Fruit fly (Drosophila melanogaster): Measurements from ENCODE around the gene CG9953.

CG9953 gene

dm6 chr3L:6955254-6956229 lies 13.9 kb upstream of the CG9953 start, which contains the start of the genes CG10077 and CG9948 (continued):
- TF ChIP-seq CG7928 (GFP tag; optimal IDR thresholded peaks at IDR 0.05), result peak; percentile 37
- TF ChIP-seq C15 (GFP tag; IDR thresholded peaks at IDR 0.05), result peak; percentile 61; the same call in 1 of the 3 replicates
- peak; percentile 52; the same call in 1 of the 3 replicates for TF ChIP-seq CG6175 (GFP tag; IDR thresholded peaks at IDR 0.05)
- TF ChIP-seq CG7786 (GFP tag; optimal IDR thresholded peaks at IDR 0.05), result peak; percentile 6
- peak; percentile 59 for TF ChIP-seq Camta (GFP tag; optimal IDR thresholded peaks at IDR 0.05)
- peak; percentile 40 for TF ChIP-seq shn (GFP tag; optimal IDR thresholded peaks at IDR 0.05)
- peak; percentile 39 for TF ChIP-seq CG1647 (GFP tag; optimal IDR thresholded peaks at IDR 0.05)
- TF ChIP-seq bcd (GFP tag; optimal IDR thresholded peaks at IDR 0.05), result peak; percentile 85
- TF ChIP-seq trh (GFP tag; optimal IDR thresholded peaks at IDR 0.05), result peak; percentile 67
- TF ChIP-seq ci (GFP tag; IDR thresholded peaks at IDR 0.05), result peak; percentile 96
- TF ChIP-seq Lim3 (GFP tag; IDR thresholded peaks at IDR 0.05), result peak; percentile 55
- peak; percentile 85 for TF ChIP-seq CG18619 (GFP tag; optimal IDR thresholded peaks at IDR 0.05)
- TF ChIP-seq org-1 (GFP tag; optimal IDR thresholded peaks at IDR 0.05), result peak; percentile 79
- peak; percentile 80 for TF ChIP-seq CG6854 (GFP tag; optimal IDR thresholded peaks at IDR 0.05)
- peak; percentile 49; the same call in 1 of the 2 replicates for TF ChIP-seq CG42726 (GFP tag; IDR thresholded peaks at IDR 0.05; ENCODE audit: partially characterized antibody)
- no peak for TF ChIP-seq emc (GFP tag; optimal IDR thresholded peaks at IDR 0.05)
- TF ChIP-seq Spps (tag; optimal IDR thresholded peaks at IDR 0.05), result peak; percentile 78
- peak; percentile 82 for TF ChIP-seq CG1024 (GFP tag; IDR thresholded peaks at IDR 0.05)
- TF ChIP-seq sisA (GFP tag; IDR thresholded peaks at IDR 0.05), result peak; percentile 93
- peak; percentile 88 for TF ChIP-seq E2f1 (GFP tag; IDR thresholded peaks at IDR 0.05)
- peak; percentile 86 for TF ChIP-seq CG12299 (tag; optimal IDR thresholded peaks at IDR 0.05)
- TF ChIP-seq CG9797 (GFP tag; optimal IDR thresholded peaks at IDR 0.05), result peak; percentile 45
- TF ChIP-seq CG8359 (GFP tag; optimal IDR thresholded peaks at IDR 0.05; ENCODE audit: borderline replicate concordance), result peak; percentile 65
- TF ChIP-seq CG14965 (GFP tag; optimal IDR thresholded peaks at IDR 0.05; ENCODE audit: borderline replicate concordance), result no peak
- TF ChIP-seq mam (GFP tag; optimal IDR thresholded peaks at IDR 0.05), result peak; percentile 68
- peak; percentile 93 for TF ChIP-seq CG12391 (tag; optimal IDR thresholded peaks at IDR 0.05)
- no peak for TF ChIP-seq Trl (optimal IDR thresholded peaks at IDR 0.05)
- peak; percentile 60 for TF ChIP-seq Trl (GFP tag; optimal IDR thresholded peaks at IDR 0.05)
- no peak for TF ChIP-seq hkb (optimal IDR thresholded peaks at IDR 0.05)
- peak; percentile 92 for TF ChIP-seq hkb (GFP tag; IDR thresholded peaks at IDR 0.05)
- TF ChIP-seq Ptx1 (GFP tag; IDR thresholded peaks at IDR 0.05), result peak; percentile 94
- peak; percentile 44 for TF ChIP-seq CG6654 (GFP tag; optimal IDR thresholded peaks at IDR 0.05)
- TF ChIP-seq tll (GFP tag; optimal IDR thresholded peaks at IDR 0.05), result no peak
- peak; percentile 85 for TF ChIP-seq Hand (GFP tag; optimal IDR thresholded peaks at IDR 0.05)
- TF ChIP-seq Dref (GFP tag; IDR thresholded peaks at IDR 0.05), result peak; percentile 87
- peak; percentile 84 for TF ChIP-seq CrebB (tag; optimal IDR thresholded peaks at IDR 0.05)
- peak; percentile 89 for TF ChIP-seq CG4424 (GFP tag; optimal IDR thresholded peaks at IDR 0.05)
- TF ChIP-seq CG18476 (GFP tag; optimal IDR thresholded peaks at IDR 0.05), result peak; percentile 80
- peak; percentile 92 for TF ChIP-seq B-H2 (GFP tag; optimal IDR thresholded peaks at IDR 0.05)
- peak; percentile 88 for TF ChIP-seq Rx (GFP tag; IDR thresholded peaks at IDR 0.05)
- no peak for TF ChIP-seq CG15479 (GFP tag; optimal IDR thresholded peaks at IDR 0.05)
- peak; percentile 93 for TF ChIP-seq CG17328 (GFP tag; IDR thresholded peaks at IDR 0.05)
- TF ChIP-seq D19A (tag; optimal IDR thresholded peaks at IDR 0.05), result peak; percentile 86
- TF ChIP-seq her (GFP tag; optimal IDR thresholded peaks at IDR 0.05), result peak; percentile 11
- TF ChIP-seq eyg (GFP tag; optimal IDR thresholded peaks at IDR 0.05), result no peak
- peak; percentile 77 for TF ChIP-seq danr (GFP tag; IDR thresholded peaks at IDR 0.05)
- TF ChIP-seq Atf6 (GFP tag; IDR thresholded peaks at IDR 0.05), result peak; percentile 93
- TF ChIP-seq Aef1 (GFP tag; IDR thresholded peaks at IDR 0.05), result peak; percentile 87
- TF ChIP-seq Nf-YA (GFP tag; IDR thresholded peaks at IDR 0.05), result peak; percentile 80

All from whole organism, embryonic.